Worm (Caenorhabditis elegans) whole organism, mixed stage, embryonic: ENCODE data around the gene fbxa-169.

ENCODE experiments used
- elt-3 ChIP-seq: fragments of 150-350 bp; optimal IDR thresholded peaks from 2 replicates; lab custom pipeline; 2014; ENCODE audit warnings: missing biosample characterization, missing genetic modification characterization
- nhr-2 ChIP-seq: fragments of 150-350 bp; optimal IDR thresholded peaks from 2 replicates; lab custom pipeline; 2014; ENCODE audit warnings: missing biosample characterization, missing genetic modification characterization
- sem-2 ChIP-seq: fragments of 200-800 bp; sonication (Bioruptor generic); optimal IDR thresholded peaks from 2 replicates; lab custom pipeline; 2018; ENCODE audit warnings: mild to moderate bottlenecking, missing genetic modification characterization, missing compliant biosample characterization

DNA sequence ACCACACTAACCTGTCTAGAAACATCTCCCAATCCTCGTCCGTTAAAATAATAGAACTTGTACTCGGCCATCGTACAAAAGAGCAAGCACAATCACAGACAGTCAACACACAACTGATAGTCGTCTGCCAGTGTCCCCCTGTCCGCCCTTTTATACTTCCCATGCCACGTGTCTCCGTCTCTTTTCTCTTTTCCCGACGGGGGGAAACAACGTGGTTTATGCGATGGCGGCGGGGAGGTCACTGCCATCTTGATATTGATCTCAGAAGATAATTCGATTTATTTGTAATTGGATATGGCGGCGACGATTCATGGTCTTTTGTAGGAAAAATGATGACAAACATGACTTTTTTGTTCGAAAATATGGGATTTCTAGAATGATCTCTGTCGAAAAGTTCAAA, 38.7 kb upstream of the fbxa-169 start, which contains the start of gene gst-20:
- TF ChIP-seq sem-2 (no peak), nhr-2 (tag; lab: Kevin White, UChicago) (no peak), elt-3 (tag; lab: Kevin White, UChicago) (no peak)
